Worm (Caenorhabditis elegans): ENCODE measurements around the gene rbg-1.

rbg-1 gene

DNA sequence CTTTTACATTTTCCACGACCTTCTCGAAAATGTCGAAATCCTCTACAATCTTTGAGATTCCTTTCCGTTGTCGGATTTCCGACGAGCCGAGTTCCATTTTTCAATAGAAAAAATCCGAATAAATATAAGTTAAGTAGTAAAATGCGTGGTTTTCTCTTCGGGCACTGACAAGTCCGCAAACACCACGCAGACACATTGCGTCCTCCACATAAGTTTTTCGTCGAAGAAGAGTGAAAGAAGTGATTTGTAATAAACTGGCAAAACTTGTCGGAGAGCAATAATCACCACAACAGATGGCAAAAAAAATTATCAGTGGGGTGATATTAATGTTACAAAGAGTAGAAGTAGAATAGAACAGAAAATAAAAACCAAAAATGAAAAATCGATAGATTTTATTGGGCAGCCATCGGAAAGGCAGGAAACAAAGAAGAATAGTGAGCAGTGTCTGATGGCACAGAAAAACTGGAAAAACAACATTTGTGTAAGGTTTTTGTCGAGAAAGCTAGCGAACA is 23.6 kb downstream of the rbg-1 start, which contains the start of gene ergi-2:
TSS of gene ergi-2 (minus strand) at position 462 of the 512 bp plus-strand sequence.
- TF ChIP-seq elt-3 (tag; optimal IDR thresholded peaks at IDR 0.05) = no peak
- peak; percentile 23 for TF ChIP-seq fos-1 (tag; optimal IDR thresholded peaks at IDR 0.05)
- no peak for TF ChIP-seq Y55F3AM.14 (GFP tag; optimal IDR thresholded peaks at IDR 0.05)
- no peak for TF ChIP-seq nhr-21 (tag; optimal IDR thresholded peaks at IDR 0.05)
- peak; percentile 35 for TF ChIP-seq unc-55 (GFP tag; optimal IDR thresholded peaks at IDR 0.05)
- no peak for TF ChIP-seq nhr-11 (tag; optimal IDR thresholded peaks at IDR 0.05)
- TF ChIP-seq sma-9 (GFP tag; optimal IDR thresholded peaks at IDR 0.05) = no peak
- no peak for TF ChIP-seq sma-9 (tag; optimal IDR thresholded peaks at IDR 0.05)
- TF ChIP-seq C34F6.9 (tag; optimal IDR thresholded peaks at IDR 0.05) = peak; percentile 32
- TF ChIP-seq crh-2 (tag; optimal IDR thresholded peaks at IDR 0.05) = peak; percentile 43
- TF ChIP-seq nhr-129 (tag; optimal IDR thresholded peaks at IDR 0.05) = peak; percentile 46
- TF ChIP-seq skn-1 (tag; optimal IDR thresholded peaks at IDR 0.05) = no peak

DNA sequence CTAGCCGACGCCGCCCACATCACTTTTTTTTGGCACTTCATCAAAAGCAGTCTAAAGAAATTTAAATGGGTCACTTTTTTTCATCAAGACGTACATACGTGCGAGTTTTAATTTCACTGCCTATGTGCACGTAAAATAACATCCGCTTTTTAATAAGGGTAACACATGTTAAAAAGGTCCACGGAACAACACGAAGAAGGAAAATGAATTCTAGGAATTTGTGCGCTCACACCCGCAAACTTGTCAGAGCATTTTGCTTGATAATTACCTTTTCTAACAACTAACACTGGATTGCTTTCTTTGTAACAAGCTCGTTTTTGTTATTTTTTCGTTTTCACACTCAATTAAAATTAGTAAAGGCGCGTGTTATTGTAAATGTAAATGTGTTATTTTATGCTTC is 25.4 kb downstream of the rbg-1 start:
- TF ChIP-seq ceh-16 (tag; optimal IDR thresholded peaks at IDR 0.05) = no peak
- no peak for TF ChIP-seq sma-3 (GFP tag; optimal IDR thresholded peaks at IDR 0.05)
- no peak for TF ChIP-seq unc-62 (GFP tag; optimal IDR thresholded peaks at IDR 0.05)
- no peak for TF ChIP-seq nhr-77 (tag; optimal IDR thresholded peaks at IDR 0.05)
- TF ChIP-seq ztf-11 (tag; optimal IDR thresholded peaks at IDR 0.05) = no peak
- no peak for TF ChIP-seq sma-9 (GFP tag; optimal IDR thresholded peaks at IDR 0.05)
- no peak for TF ChIP-seq sma-9 (tag; optimal IDR thresholded peaks at IDR 0.05)
- no peak for TF ChIP-seq unc-55 (GFP tag; optimal IDR thresholded peaks at IDR 0.05)

- TF ChIP-seq unc-62 (GFP tag; optimal IDR thresholded peaks at IDR 0.05) (no peak), snpc-4 (tag; optimal IDR thresholded peaks at IDR 0.05) (peak; percentile 75)
These were observed 27.6 kb downstream of the rbg-1 start for ce11 chrX:15010941-15011340.

DNA sequence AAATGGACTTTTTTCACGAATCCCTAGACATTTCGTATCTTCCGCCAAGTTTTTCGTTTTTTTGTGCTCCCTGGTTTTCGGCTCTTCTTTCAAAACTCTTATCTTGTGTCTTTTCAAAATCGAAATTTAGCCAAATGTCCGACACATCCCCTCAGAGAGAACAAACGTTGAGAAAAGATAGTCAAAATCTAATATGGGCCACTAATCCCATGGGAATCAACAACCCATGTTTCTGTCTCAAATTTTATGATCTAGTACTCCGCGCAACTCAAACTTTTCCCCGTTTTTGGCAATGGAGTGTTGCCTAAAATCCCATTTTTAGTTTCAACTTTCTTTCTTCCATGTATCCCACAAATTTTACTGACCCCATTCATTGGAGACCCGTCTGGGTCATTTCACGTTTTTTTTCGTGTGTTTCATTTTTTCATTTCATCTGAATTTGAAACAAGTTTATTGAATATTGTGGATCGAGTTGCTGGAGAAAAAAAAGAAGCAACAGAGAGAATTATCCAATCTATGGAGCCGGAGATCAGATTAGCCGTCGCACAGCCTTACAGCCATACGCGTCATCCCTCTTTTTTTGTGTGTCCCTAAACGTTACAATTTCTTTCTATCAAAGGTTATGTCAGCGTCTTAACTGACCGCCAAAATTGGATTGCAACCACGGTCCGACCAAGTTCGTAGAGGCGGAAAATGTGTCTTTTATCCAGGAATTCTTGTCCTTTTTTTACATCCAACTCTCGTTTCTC is 28.4 kb downstream of the rbg-1 start:
- TF ChIP-seq nhr-25 (tag; optimal IDR thresholded peaks at IDR 0.05) = no peak
- TF ChIP-seq sma-3 (GFP tag; optimal IDR thresholded peaks at IDR 0.05) = no peak
- no peak for TF ChIP-seq C34F6.9 (tag; optimal IDR thresholded peaks at IDR 0.05)
- no peak for TF ChIP-seq lin-13 (GFP tag; optimal IDR thresholded peaks at IDR 0.05)
- no peak for TF ChIP-seq gmeb-1 (tag; optimal IDR thresholded peaks at IDR 0.05)
- TF ChIP-seq ama-1 (optimal IDR thresholded peaks at IDR 0.05) = no peak
- no peak for TF ChIP-seq Y55F3AM.14 (GFP tag; optimal IDR thresholded peaks at IDR 0.05)
- no peak for TF ChIP-seq nhr-77 (tag; optimal IDR thresholded peaks at IDR 0.05)
- peak in 1 of 2 experiments; percentile 5 for TF ChIP-seq lsy-2 (tag; optimal IDR thresholded peaks at IDR 0.05)
- TF ChIP-seq crh-2 (tag; optimal IDR thresholded peaks at IDR 0.05) = no peak
- no peak for TF ChIP-seq nhr-12 (tag; optimal IDR thresholded peaks at IDR 0.05)
- TF ChIP-seq ceh-16 (tag; optimal IDR thresholded peaks at IDR 0.05) = no peak
- peak; percentile 12 for TF ChIP-seq snpc-4 (tag; optimal IDR thresholded peaks at IDR 0.05)
- no peak for TF ChIP-seq ztf-11 (tag; optimal IDR thresholded peaks at IDR 0.05)
- no peak for TF ChIP-seq sem-4 (tag; optimal IDR thresholded peaks at IDR 0.05)
- no peak for TF ChIP-seq R02D3.7 (tag; optimal IDR thresholded peaks at IDR 0.05)
- no peak for TF ChIP-seq egl-27 (tag; optimal IDR thresholded peaks at IDR 0.05)
- TF ChIP-seq nhr-23 (tag; optimal IDR thresholded peaks at IDR 0.05) = no peak
- TF ChIP-seq mbf-1 (tag; optimal IDR thresholded peaks at IDR 0.05) = no peak
- TF ChIP-seq blmp-1 (tag; optimal IDR thresholded peaks at IDR 0.05; ENCODE audit: insufficient read depth) = no peak
- TF ChIP-seq F13H6.1 (tag; optimal IDR thresholded peaks at IDR 0.05) = no peak
- TF ChIP-seq peb-1 (tag; optimal IDR thresholded peaks at IDR 0.05) = no peak
- peak; percentile 67 for TF ChIP-seq mab-5 (tag; optimal IDR thresholded peaks at IDR 0.05)
- no peak for TF ChIP-seq ceh-82 (tag; optimal IDR thresholded peaks at IDR 0.05)

DNA sequence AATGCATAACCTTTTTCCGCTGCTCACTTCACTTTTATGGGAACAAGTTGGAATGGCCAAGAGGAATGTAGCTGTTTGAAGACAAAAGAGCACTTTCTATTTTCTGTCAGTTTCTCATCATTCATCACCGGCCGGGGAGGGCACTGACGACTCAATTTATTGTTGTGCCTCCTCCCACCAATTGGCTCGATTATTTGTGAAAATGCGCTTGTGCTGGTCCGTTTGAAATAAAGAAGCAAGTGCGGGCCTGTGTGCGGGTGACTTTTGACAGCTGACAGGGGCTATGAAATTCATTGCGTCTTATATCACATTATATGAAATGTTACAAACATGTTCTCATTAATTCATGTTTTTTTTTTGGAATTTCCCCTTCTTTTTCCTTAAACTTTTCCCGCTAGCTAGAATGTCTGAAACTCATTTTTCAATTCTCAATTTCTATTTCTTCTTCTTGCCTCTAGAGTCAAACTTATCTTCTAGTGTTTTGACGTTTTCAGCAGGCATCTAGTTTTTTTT is 30.7 kb downstream of the rbg-1 start:
- TF ChIP-seq ama-1 (optimal IDR thresholded peaks at IDR 0.05) (no peak), fos-1 (tag; optimal IDR thresholded peaks at IDR 0.05) (no peak), ztf-11 (tag; optimal IDR thresholded peaks at IDR 0.05) (no peak), crh-2 (tag; optimal IDR thresholded peaks at IDR 0.05) (no peak), mbf-1 (tag; optimal IDR thresholded peaks at IDR 0.05) (no peak), nhr-25 (tag; optimal IDR thresholded peaks at IDR 0.05) (no peak), sma-3 (GFP tag; optimal IDR thresholded peaks at IDR 0.05) (no peak), lin-11 (tag; optimal IDR thresholded peaks at IDR 0.05) (no peak), lsy-2 (tag; optimal IDR thresholded peaks at IDR 0.05) (peak in 1 of 2 experiments; percentile 13), F13H6.1 (tag; optimal IDR thresholded peaks at IDR 0.05) (peak; percentile 23), unc-62 (GFP tag; optimal IDR thresholded peaks at IDR 0.05) (no peak), nhr-6 (tag; optimal IDR thresholded peaks at IDR 0.05) (no peak), mdl-1 (tag; optimal IDR thresholded peaks at IDR 0.05) (no peak), nhr-12 (tag; optimal IDR thresholded peaks at IDR 0.05) (no peak), C34F6.9 (tag; optimal IDR thresholded peaks at IDR 0.05) (peak; percentile 16), nhr-129 (tag; optimal IDR thresholded peaks at IDR 0.05) (peak; percentile 28)

Measured in whole organism, L2 larva.